Fruit fly (Drosophila melanogaster) whole organism, adult: ENCODE results near the gene Epp.

ENCODE experiments used
- CG14711 ChIP-seq: fragments of 200-800 bp; sonication (Bioruptor generic); optimal IDR thresholded peaks from 2 replicates; lab custom pipeline; 2018; ENCODE audit warnings: missing biosample characterization, mild to moderate bottlenecking, missing genetic modification characterization, moderate library complexity
- CG1620 ChIP-seq: fragments of 200-800 bp; sonication (Bioruptor generic); optimal IDR thresholded peaks from 2 replicates; lab custom pipeline; 2016; ENCODE audit warnings: missing biosample characterization, missing genetic modification characterization
- CG7045 ChIP-seq: fragments of 200-800 bp; sonication (Bioruptor generic); optimal IDR thresholded peaks from 2 replicates; lab custom pipeline; 2017; ENCODE audit warnings: missing biosample characterization, mild to moderate bottlenecking, missing genetic modification characterization
- Clk ChIP-seq: fragments of 200-800 bp; sonication (Bioruptor generic); optimal IDR thresholded peaks from 2 replicates; lab custom pipeline; 2017; ENCODE audit warnings: missing biosample characterization, missing genetic modification characterization
- Crg-1 ChIP-seq: fragments of 200-800 bp; sonication (Bioruptor generic); optimal IDR thresholded peaks from 2 replicates; lab custom pipeline; 2016; ENCODE audit warnings: missing biosample characterization, missing genetic modification characterization
- Hr96 ChIP-seq: fragments of 200-800 bp; sonication (Bioruptor generic); optimal IDR thresholded peaks from 2 replicates; lab custom pipeline; 2016; ENCODE audit warnings: missing biosample characterization, missing genetic modification characterization
- bab1 ChIP-seq: fragments of 200-800 bp; sonication (Bioruptor generic); optimal IDR thresholded peaks from 3 replicates; lab custom pipeline; 2019; ENCODE audit warnings: missing biosample characterization, mild to moderate bottlenecking, missing genetic modification characterization, moderate library complexity
- cic ChIP-seq: fragments of 200-800 bp; sonication (Bioruptor generic); optimal IDR thresholded peaks from 2 replicates; lab custom pipeline; 2017; ENCODE audit warnings: missing biosample characterization, mild to moderate bottlenecking, missing genetic modification characterization, moderate library complexity
- kay ChIP-seq: fragments of 200-800 bp; sonication (Bioruptor generic); peaks from one replicate; lab custom pipeline; 2016; ENCODE audit warnings: missing biosample characterization, missing genetic modification characterization, borderline replicate concordance
- pad ChIP-seq: fragments of 200-800 bp; sonication (Bioruptor generic); optimal IDR thresholded peaks from 3 replicates; lab custom pipeline; 2017; ENCODE audit warnings: missing biosample characterization, missing genetic modification characterization, mild to moderate bottlenecking, moderate library complexity, missing genetic modification reagents
- tj ChIP-seq: fragments of 200-800 bp; sonication (Bioruptor generic); optimal IDR thresholded peaks from 3 replicates; lab custom pipeline; 2017; ENCODE audit warnings: missing biosample characterization, mild to moderate bottlenecking, missing genetic modification characterization, moderate library complexity

dm6 chr3R:23955380-23955779 is 37.3 kb downstream of the Epp start:
- TF ChIP-seq kay (GFP tag; lab: Kevin White, UChicago) (no peak), tj (GFP tag; lab: Kevin White, UChicago) (no peak), Crg-1 (no peak), Hr96 (no peak), pad (no peak), Clk (no peak), CG14711 (no peak), CG1620 (no peak), bab1 (GFP tag; lab: Kevin White, UChicago) (no peak), CG7045 (GFP tag; lab: Kevin White, UChicago) (no peak), cic (GFP tag; lab: Kevin White, UChicago) (no peak)
